Worm (Caenorhabditis elegans): ENCODE results near the gene F43G6.17.

DNA sequence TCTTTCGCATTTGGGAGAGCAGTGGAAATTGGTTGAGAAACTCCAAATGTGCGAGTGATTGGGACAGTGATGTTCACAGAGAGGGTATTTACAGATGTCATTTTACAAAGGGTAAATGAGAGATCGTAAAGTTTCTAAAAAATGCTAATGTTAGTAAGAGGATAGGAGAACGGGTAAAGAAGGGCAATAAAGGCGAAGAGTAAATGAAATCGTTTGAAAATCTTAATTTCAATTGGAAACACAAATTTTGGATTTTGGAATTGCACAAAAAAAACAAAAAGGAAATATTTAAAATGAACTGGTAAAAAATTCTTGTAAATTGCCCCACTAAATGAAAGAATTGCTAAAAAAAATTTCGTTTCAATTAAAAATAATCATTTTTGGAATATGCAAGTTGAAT lies 13.9 kb downstream of the F43G6.17 start, which contains the start of gene pap-3:
- TF ChIP-seq flt-1 (GFP tag; IDR thresholded peaks at IDR 0.05), result no peak
- TF ChIP-seq ztf-29 (GFP tag; IDR thresholded peaks at IDR 0.05), result no peak
- TF ChIP-seq ztf-23 (GFP tag; IDR thresholded peaks at IDR 0.05), result no peak
